Fruit fly (Drosophila melanogaster) whole organism, wandering third instar larva: ENCODE data around the gene Acsx1R.
A peak's percentile ranks its signal among the peaks of the same experiment; 100 is the strongest.

Source experiments
- Abd-B ChIP-seq: fragments of >200 bp; optimal IDR thresholded peaks from 2 replicates; lab custom pipeline; 2017; ENCODE audit warnings: missing biosample characterization, missing genetic modification characterization
- CG32264 ChIP-seq: fragments of 200-800 bp; sonication (Bioruptor generic); optimal IDR thresholded peaks from 2 replicates; lab custom pipeline; 2016; ENCODE audit warnings: missing biosample characterization, missing genetic modification characterization
- CG9705 ChIP-seq: fragments of 200-800 bp; sonication (Bioruptor generic); optimal IDR thresholded peaks from 2 replicates; lab custom pipeline; 2018; ENCODE audit warnings: missing biosample characterization, mild to moderate bottlenecking, missing genetic modification characterization
- CrebA ChIP-seq: fragments of 200-800 bp; sonication (Bioruptor generic); optimal IDR thresholded peaks from 2 replicates; lab custom pipeline; 2016; ENCODE audit warnings: missing biosample characterization, mild to moderate bottlenecking, missing genetic modification characterization, borderline replicate concordance
- Dfd ChIP-seq: fragments of >200 bp; optimal IDR thresholded peaks from 2 replicates; lab custom pipeline; 2017; ENCODE audit warnings: missing biosample characterization, missing genetic modification characterization
- GATAd ChIP-seq: sonication (Bioruptor generic); optimal IDR thresholded peaks from 2 replicates; lab custom pipeline; 2016; ENCODE audit warnings: missing biosample characterization, missing genetic modification characterization
- HLH106 ChIP-seq: fragments of 200-800 bp; optimal IDR thresholded peaks from 3 replicates; lab custom pipeline; 2019; ENCODE audit warnings: missing biosample characterization, mild to moderate bottlenecking, missing genetic modification characterization, moderate library complexity
- Hnf4 ChIP-seq: fragments of 200-800 bp; sonication (Bioruptor generic); optimal IDR thresholded peaks from 2 replicates; lab custom pipeline; 2016; ENCODE audit warnings: missing biosample characterization, mild to moderate bottlenecking, missing genetic modification characterization
- Hr83 ChIP-seq: fragments of 200-300 bp; sonication (Bioruptor generic); optimal IDR thresholded peaks from 2 replicates; lab custom pipeline; 2016; ENCODE audit warnings: missing biosample characterization, mild to moderate bottlenecking, missing genetic modification characterization, moderate library complexity; ENCODE audit not compliant: poor library complexity, severe bottlenecking
- Jra ChIP-seq: sonication (Bioruptor generic); optimal IDR thresholded peaks from 2 replicates; lab custom pipeline; 2016; ENCODE audit warnings: missing biosample characterization, missing genetic modification characterization
- Mio ChIP-seq: sonication (Bioruptor generic); optimal IDR thresholded peaks from 2 replicates; lab custom pipeline; 2016; ENCODE audit warnings: missing biosample characterization, missing genetic modification characterization
- Myc ChIP-seq: fragments of >200 bp; optimal IDR thresholded peaks from 2 replicates; lab custom pipeline; 2017
- OdsH ChIP-seq: fragments of 200-800 bp; sonication (Bioruptor generic); optimal IDR thresholded peaks from 2 replicates; lab custom pipeline; 2016; ENCODE audit warnings: missing biosample characterization, mild to moderate bottlenecking, missing genetic modification characterization
- Rel ChIP-seq, 2 experiments: fragments of 200-800 bp; sonication (Bioruptor generic) in 1 of 2; optimal IDR thresholded peaks; 2 replicates in 1 of 2; 3 replicates in 1 of 2; lab custom pipeline; 2016 to 2019; ENCODE audit warnings: mild to moderate bottlenecking in 2 of 2, missing biosample characterization in 2 of 2, missing genetic modification characterization in 2 of 2, moderate library complexity in 1 of 2
- Vsx2 ChIP-seq: fragments of 200-300, 225-300 bp; sonication (Bioruptor generic); optimal IDR thresholded peaks from 2 replicates; lab custom pipeline; 2018; ENCODE audit warnings: missing biosample characterization, missing genetic modification characterization; ENCODE audit not compliant: partially characterized antibody
- br ChIP-seq: fragments of 200-800 bp; sonication (Bioruptor generic); optimal IDR thresholded peaks from 2 replicates; lab custom pipeline; 2016; ENCODE audit warnings: missing biosample characterization, missing genetic modification characterization
- dl ChIP-seq, 2 experiments: fragments of 175-275, 200-275 bp in 1 of 2; fragments of 200-275 bp in 1 of 2; sonication (Bioruptor generic); optimal IDR thresholded peaks; lab custom pipeline; 2018; ENCODE audit warnings: mild to moderate bottlenecking in 2 of 2, missing biosample characterization in 2 of 2, missing genetic modification characterization in 2 of 2, moderate library complexity in 2 of 2; ENCODE audit not compliant: partially characterized antibody in 2 of 2, insufficient read depth in 1 of 2
- dmrt93B ChIP-seq: fragments of 200-800 bp; sonication (Bioruptor generic); optimal IDR thresholded peaks from 2 replicates; lab custom pipeline; 2018; ENCODE audit warnings: missing biosample characterization, mild to moderate bottlenecking, missing genetic modification characterization
- dsf ChIP-seq: sonication (Bioruptor generic); optimal IDR thresholded peaks from 2 replicates; lab custom pipeline; 2016; ENCODE audit warnings: missing biosample characterization, missing genetic modification characterization, borderline replicate concordance
- ey ChIP-seq: fragments of 200-800 bp; sonication (Bioruptor generic); optimal IDR thresholded peaks from 2 replicates; lab custom pipeline; 2016; ENCODE audit warnings: missing biosample characterization, missing genetic modification characterization
- foxo ChIP-seq, 2 experiments: fragments of 200-800 bp; sonication (Bioruptor generic); optimal IDR thresholded peaks; 2 replicates in 1 of 2; 3 replicates in 1 of 2; lab custom pipeline; 2016 to 2017; ENCODE audit warnings: missing biosample characterization in 2 of 2, missing genetic modification characterization in 2 of 2
- fru ChIP-seq: fragments of 200-800 bp; sonication (Bioruptor generic); optimal IDR thresholded peaks from 3 replicates; lab custom pipeline; 2016; ENCODE audit warnings: missing biosample characterization, mild to moderate bottlenecking, missing genetic modification characterization
- h ChIP-seq: fragments of 200-800 bp; sonication (Bioruptor generic); optimal IDR thresholded peaks from 3 replicates; lab custom pipeline; 2016; ENCODE audit warnings: missing biosample characterization, mild to moderate bottlenecking, missing genetic modification characterization
- jim ChIP-seq: fragments of 175-275, 200-325 bp; sonication (Bioruptor generic); optimal IDR thresholded peaks from 2 replicates; lab custom pipeline; 2016; ENCODE audit warnings: missing biosample characterization, mild to moderate bottlenecking, missing genetic modification characterization
- pan ChIP-seq: fragments of >200 bp; optimal IDR thresholded peaks from 2 replicates; lab custom pipeline; 2017
- psq ChIP-seq: fragments of 200-800 bp; sonication (Bioruptor generic); optimal IDR thresholded peaks from 3 replicates; lab custom pipeline; 2017; ENCODE audit warnings: missing biosample characterization, mild to moderate bottlenecking, missing genetic modification characterization, moderate library complexity
- rgr ChIP-seq: fragments of 200-800 bp; sonication (Bioruptor generic); optimal IDR thresholded peaks from 3 replicates; lab custom pipeline; 2016; ENCODE audit warnings: missing biosample characterization, mild to moderate bottlenecking, missing genetic modification characterization
- sage ChIP-seq: fragments of 200-800 bp; sonication (Bioruptor generic); optimal IDR thresholded peaks from 2 replicates; lab custom pipeline; 2016; ENCODE audit warnings: missing biosample characterization, mild to moderate bottlenecking, missing genetic modification characterization
- sv ChIP-seq: fragments of 200-800 bp; sonication (Bioruptor generic); optimal IDR thresholded peaks from 3 replicates; lab custom pipeline; 2016; ENCODE audit warnings: missing biosample characterization, missing genetic modification characterization
- tai ChIP-seq: sonication (Bioruptor generic); optimal IDR thresholded peaks from 2 replicates; lab custom pipeline; 2016; ENCODE audit warnings: missing biosample characterization, missing genetic modification characterization
- usp ChIP-seq: fragments of >200 bp; optimal IDR thresholded peaks from 2 replicates; lab custom pipeline; 2017; ENCODE audit warnings: missing biosample characterization, missing genetic modification characterization
- woc ChIP-seq: sonication (Bioruptor generic); optimal IDR thresholded peaks from 2 replicates; lab custom pipeline; 2016; ENCODE audit warnings: missing biosample characterization, mild to moderate bottlenecking, missing genetic modification characterization

Gene Acsx1R

dm6 chr3R:19813217-19813616 is 36.1 kb upstream of the Acsx1R start:
- TF ChIP-seq foxo (GFP tag; optimal IDR thresholded peaks at IDR 0.05; lab: Kevin White, UChicago) (no peak), Hnf4 (GFP tag; lab: Kevin White, UChicago) (no peak), OdsH (no peak), usp (GFP tag; lab: Kevin White, UChicago) (no peak), Dfd (GFP tag; lab: Kevin White, UChicago) (no peak), CG32264 (no peak), pan (lab: Kevin White, UChicago) (no peak), CG9705 (no peak), Hr83 (no peak), Rel (GFP tag; optimal IDR thresholded peaks at IDR 0.05; lab: Kevin White, UChicago) (no peak), Rel (tag; optimal IDR thresholded peaks at IDR 0.05; lab: Kevin White, UChicago) (no peak), dmrt93B (GFP tag; lab: Kevin White, UChicago) (no peak), jim (GFP tag; lab: Kevin White, UChicago) (no peak), dsf (no peak), Mio (GFP tag; lab: Kevin White, UChicago) (no peak), HLH106 (tag; lab: Kevin White, UChicago) (no peak), Myc (no peak), GATAd (GFP tag; lab: Kevin White, UChicago) (no peak), sage (GFP tag; lab: Kevin White, UChicago) (no peak), fru (GFP tag; lab: Kevin White, UChicago) (no peak), psq (GFP tag; lab: Kevin White, UChicago) (no peak)
- TF ChIP-seq, all 38 proteins: peak for 0

dm6 chr3R:19812472-19812871 is 35.4 kb upstream of the Acsx1R start:
- no peak for TF ChIP-seq dl (GFP tag; optimal IDR thresholded peaks at IDR 0.05; lab: Kevin White, UChicago; ENCODE audit: insufficient read depth in 1 of 2, partially characterized antibody in 2 of 2)
- no peak for TF ChIP-seq Rel (GFP tag; optimal IDR thresholded peaks at IDR 0.05; lab: Kevin White, UChicago)
- TF ChIP-seq Rel (tag; optimal IDR thresholded peaks at IDR 0.05; lab: Kevin White, UChicago): no peak
- no peak for TF ChIP-seq h (GFP tag; lab: Kevin White, UChicago)
- no peak for TF ChIP-seq GATAd (GFP tag; lab: Kevin White, UChicago)
- no peak for TF ChIP-seq Jra (GFP tag; lab: Kevin White, UChicago)
- TF ChIP-seq woc: no peak
- no peak for TF ChIP-seq Hnf4 (GFP tag; lab: Kevin White, UChicago)
- no peak for TF ChIP-seq psq (GFP tag; lab: Kevin White, UChicago)
- no peak for TF ChIP-seq foxo (GFP tag; optimal IDR thresholded peaks at IDR 0.05; lab: Kevin White, UChicago)
- TF ChIP-seq pan (lab: Kevin White, UChicago): no peak
- no peak for TF ChIP-seq sv
- no peak for TF ChIP-seq tai
- TF ChIP-seq Dfd (GFP tag; lab: Kevin White, UChicago): no peak
- TF ChIP-seq Vsx2: no peak
- TF ChIP-seq HLH106 (tag; lab: Kevin White, UChicago): no peak
- no peak for TF ChIP-seq ey (GFP tag; lab: Kevin White, UChicago)
- TF ChIP-seq sage (GFP tag; lab: Kevin White, UChicago): no peak
- TF ChIP-seq CG32264: no peak

DNA sequence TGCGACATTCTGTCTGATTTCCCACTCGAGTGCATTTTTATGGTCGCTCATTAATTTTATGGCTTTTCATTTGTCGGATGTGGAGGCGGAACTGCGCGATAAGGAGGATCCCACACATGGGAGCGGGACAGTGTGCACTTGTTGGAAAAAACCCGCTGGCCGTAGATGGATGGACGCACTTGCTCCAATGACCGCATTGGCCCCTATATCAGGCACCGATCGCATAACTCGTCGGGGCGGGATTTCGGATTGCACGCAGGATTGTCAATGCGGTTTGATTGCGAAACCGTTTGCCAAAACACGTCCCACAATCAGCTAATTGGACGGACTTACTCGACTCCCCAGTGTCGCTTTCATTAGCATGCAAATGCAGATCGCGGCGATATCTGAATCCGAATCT is 34.4 kb upstream of the Acsx1R start:
- TF ChIP-seq rgr (GFP tag; lab: Kevin White, UChicago) (no peak), pan (lab: Kevin White, UChicago) (no peak), br (GFP tag; lab: Kevin White, UChicago) (no peak), Rel (GFP tag; optimal IDR thresholded peaks at IDR 0.05; lab: Kevin White, UChicago) (no peak), Rel (tag; optimal IDR thresholded peaks at IDR 0.05; lab: Kevin White, UChicago) (peak; percentile 11), HLH106 (tag; lab: Kevin White, UChicago) (no peak)

dm6 chr3R:19808430-19808756 is 31.3 kb upstream of the Acsx1R start:
- TF ChIP-seq br (GFP tag; lab: Kevin White, UChicago) (no peak), Rel (GFP tag; optimal IDR thresholded peaks at IDR 0.05; lab: Kevin White, UChicago) (no peak), Rel (tag; optimal IDR thresholded peaks at IDR 0.05; lab: Kevin White, UChicago) (peak; percentile 47)

dm6 chr3R:19807745-19808429 is 30.8 kb upstream of the Acsx1R start:
- no peak for TF ChIP-seq Abd-B (GFP tag; lab: Kevin White, UChicago)
- TF ChIP-seq foxo (GFP tag; optimal IDR thresholded peaks at IDR 0.05; lab: Kevin White, UChicago): no peak
- no peak for TF ChIP-seq Myc
- TF ChIP-seq GATAd (GFP tag; lab: Kevin White, UChicago): no peak
- TF ChIP-seq pan (lab: Kevin White, UChicago): no peak
- no peak for TF ChIP-seq Mio (GFP tag; lab: Kevin White, UChicago)
- no peak for TF ChIP-seq CrebA (GFP tag; lab: Kevin White, UChicago)
- TF ChIP-seq ey (GFP tag; lab: Kevin White, UChicago): no peak
- TF ChIP-seq br (GFP tag; lab: Kevin White, UChicago): no peak
- no peak for TF ChIP-seq sv
